Worm (Caenorhabditis elegans) whole organism, midembryonic: ENCODE results near the gene gar-2.

Source experiments
- T22C8.4 ChIP-seq: fragments of 200-800 bp; sonication (Bioruptor generic); IDR thresholded peaks from 2 replicates; pipeline ENCODE4 v1.3.6; 2022; ENCODE audit warnings: missing genetic modification characterization, missing compliant biosample characterization
- flt-1 ChIP-seq: fragments of 200-800 bp; sonication (Bioruptor generic); IDR thresholded peaks from 2 replicates; pipeline ENCODE4 v1.3.6; 2022; ENCODE audit warnings: missing genetic modification characterization, missing compliant biosample characterization
- klf-2 ChIP-seq: fragments of 200-800 bp; sonication (Bioruptor generic); conservative IDR thresholded peaks from 2 replicates; pipeline ENCODE4 v1.3.6; 2022; ENCODE audit warnings: missing genetic modification reagents, missing genetic modification characterization, missing compliant biosample characterization
- med-1 ChIP-seq: sonication (generic microtip); optimal IDR thresholded peaks from 2 replicates; lab custom pipeline; 2017; ENCODE audit warnings: missing genetic modification characterization, mild to moderate bottlenecking, missing compliant biosample characterization, antibody characterized with exemption, missing genetic modification reagents; ENCODE audit not compliant: insufficient read depth
- ref-1 ChIP-seq: fragments of 200-800 bp; sonication (Bioruptor generic); conservative IDR thresholded peaks from 2 replicates; pipeline ENCODE4 v1.3.6; 2022; ENCODE audit warnings: missing genetic modification reagents, missing genetic modification characterization, missing compliant biosample characterization
- tab-1 ChIP-seq: fragments of 200-800 bp; sonication (Bioruptor generic); IDR thresholded peaks from 2 replicates; pipeline ENCODE4 v1.3.6; 2022; ENCODE audit warnings: missing genetic modification characterization, missing compliant biosample characterization
- ztf-23 ChIP-seq: fragments of 200-800 bp; sonication (Bioruptor generic); IDR thresholded peaks from 2 replicates; pipeline ENCODE4 v1.3.6; 2022; ENCODE audit warnings: missing genetic modification reagents, missing genetic modification characterization, missing compliant biosample characterization
- ztf-29 ChIP-seq: fragments of 200-800 bp; sonication (Bioruptor generic); IDR thresholded peaks from 2 replicates; pipeline ENCODE4 v1.3.6; 2022; ENCODE audit warnings: missing genetic modification reagents, missing genetic modification characterization, missing compliant biosample characterization

ce11 chrIII:6345968-6346498 is 36.9 kb downstream of the gar-2 start, which contains the start of the genes trmt-10C.2 and C56G2.22:
- no peak for TF ChIP-seq ztf-23 (GFP tag; lab: Robert Waterston, UW)
- TF ChIP-seq ref-1 (GFP tag; lab: Robert Waterston, UW): no peak
- no peak for TF ChIP-seq T22C8.4
- no peak for TF ChIP-seq flt-1 (GFP tag; lab: Robert Waterston, UW)
- no peak for TF ChIP-seq med-1
- TF ChIP-seq klf-2 (GFP tag; lab: Robert Waterston, UW): no peak
- TF ChIP-seq tab-1: no peak
- no peak for TF ChIP-seq ztf-29 (GFP tag; lab: Robert Waterston, UW)
